Worm (Caenorhabditis elegans): ENCODE measurements around the gene pag-3.

DNA sequence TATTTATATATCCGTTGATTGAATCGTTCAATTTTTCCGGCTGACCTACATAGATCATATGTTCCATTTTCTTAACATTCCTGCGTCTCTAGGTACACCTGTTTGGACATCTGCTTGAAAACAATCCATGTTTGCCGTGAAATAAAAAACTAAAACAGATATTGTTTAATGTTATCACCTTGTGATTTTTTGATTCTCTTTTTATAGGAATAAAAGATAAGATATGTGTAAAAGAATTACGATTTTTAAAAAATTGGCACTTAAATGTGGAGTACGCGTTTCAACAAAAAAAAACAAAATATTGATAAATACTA, 7.1 kb downstream of the pag-3 start:
- TF ChIP-seq snpc-4 (tag; optimal IDR thresholded peaks at IDR 0.05): no peak
- TF ChIP-seq nhr-11 (tag; optimal IDR thresholded peaks at IDR 0.05): no peak
- TF ChIP-seq nhr-76 (tag; optimal IDR thresholded peaks at IDR 0.05): no peak
- no peak for TF ChIP-seq egl-27 (tag; optimal IDR thresholded peaks at IDR 0.05)
- TF ChIP-seq lin-39 (tag; optimal IDR thresholded peaks at IDR 0.05): no peak
- no peak for TF ChIP-seq nhr-28 (tag; optimal IDR thresholded peaks at IDR 0.05)
- TF ChIP-seq nhr-67 (tag; optimal IDR thresholded peaks at IDR 0.05): no peak
- no peak for TF ChIP-seq eor-1 (tag; optimal IDR thresholded peaks at IDR 0.05)
- no peak for TF ChIP-seq skn-1 (tag; optimal IDR thresholded peaks at IDR 0.05)
- no peak for TF ChIP-seq elt-1 (tag; optimal IDR thresholded peaks at IDR 0.05)
- TF ChIP-seq ceh-28 (tag; optimal IDR thresholded peaks at IDR 0.05): no peak
